Worm (Caenorhabditis elegans) whole organism, L1 larva: ENCODE data around the gene K06A9.2.

ENCODE experiments used
- ama-1 ChIP-seq: fragments of 150-350 bp; optimal IDR thresholded peaks from 2 replicates; lab custom pipeline; 2014
- elt-2 ChIP-seq: sonication (generic microtip); optimal IDR thresholded peaks from 2 replicates; lab custom pipeline; 2016; ENCODE audit warnings: missing genetic modification characterization, mild to moderate bottlenecking, inconsistent platforms, missing compliant biosample characterization, missing genetic modification reagents
- fkh-10 ChIP-seq: sonication (generic microtip); optimal IDR thresholded peaks from 2 replicates; lab custom pipeline; 2017; ENCODE audit warnings: missing biosample characterization, missing genetic modification reagents, missing genetic modification characterization
- irx-1 ChIP-seq: sonication (generic microtip); optimal IDR thresholded peaks from 2 replicates; lab custom pipeline; 2016; ENCODE audit warnings: missing genetic modification characterization, missing compliant biosample characterization
- lin-15B ChIP-seq: fragments of 150-350 bp; sonication (generic microtip); optimal IDR thresholded peaks from 3 replicates; lab custom pipeline; 2014; ENCODE audit warnings: missing biosample characterization, missing genetic modification characterization
- mab-9 ChIP-seq: fragments of 200-800 bp; sonication (Bioruptor generic); IDR thresholded peaks from 2 replicates; pipeline ENCODE4 v1.3.6; 2022; ENCODE audit warnings: missing genetic modification reagents, missing genetic modification characterization, missing compliant biosample characterization
- zag-1 ChIP-seq: fragments of 150-350 bp; optimal IDR thresholded peaks from 2 replicates; lab custom pipeline; 2014; ENCODE audit warnings: missing biosample characterization, missing genetic modification characterization
- ztf-11 ChIP-seq, 2 experiments: sonication (generic microtip); optimal IDR thresholded peaks; 2 replicates each; lab custom pipeline; 2016 to 2017; ENCODE audit warnings: missing genetic modification characterization in 2 of 2, missing biosample characterization in 1 of 2, missing compliant biosample characterization in 1 of 2

DNA sequence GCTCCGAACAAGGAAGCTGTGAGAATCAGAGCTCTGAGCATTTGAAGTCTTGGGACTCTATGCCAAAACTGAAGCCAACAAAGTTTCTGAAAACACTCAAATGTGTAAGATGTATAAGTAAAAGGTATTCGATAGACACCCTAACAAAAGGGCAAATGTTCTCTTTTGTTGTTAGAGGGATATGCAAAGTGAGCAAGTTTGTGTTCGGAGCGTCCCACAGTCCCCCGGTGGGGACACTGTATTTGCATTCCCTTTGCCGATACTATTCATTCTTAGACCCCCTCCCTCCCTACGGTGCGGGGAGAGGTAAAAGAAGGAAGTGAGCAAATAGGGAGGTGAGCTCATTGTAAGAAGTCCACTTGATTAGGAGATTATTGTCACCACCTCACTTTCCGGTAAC is 38.6 kb upstream of the K06A9.2 start, which contains the start of gene F09E10.6:
- TF ChIP-seq zag-1 (no peak), elt-2 (tag; lab: Kevin White, UChicago) (no peak), fkh-10 (GFP tag; lab: Kevin White, UChicago) (no peak), lin-15B (tag; lab: Kevin White, UChicago) (no peak), irx-1 (tag; lab: Kevin White, UChicago) (no peak), mab-9 (GFP tag; lab: Robert Waterston, UW) (no peak), ama-1 (lab: Kevin White, UChicago) (no peak), ztf-11 (tag; optimal IDR thresholded peaks at IDR 0.05; lab: Kevin White, UChicago) (no peak)
